Worm (Caenorhabditis elegans) whole organism, late embryonic: ENCODE measurements around the gene tag-196.

Experiments used
- F13H6.1 ChIP-seq: sonication (generic microtip); optimal IDR thresholded peaks from 2 replicates; lab custom pipeline; 2016; ENCODE audit warnings: missing genetic modification characterization, missing compliant biosample characterization
- K02D7.2 ChIP-seq: sonication (generic microtip); optimal IDR thresholded peaks from 2 replicates; lab custom pipeline; 2017; ENCODE audit warnings: mild to moderate bottlenecking, missing genetic modification characterization, missing compliant biosample characterization
- hlh-13 ChIP-seq: fragments of 200-800 bp; sonication (Bioruptor generic); optimal IDR thresholded peaks from 2 replicates; lab custom pipeline; 2018; ENCODE audit warnings: mild to moderate bottlenecking, missing genetic modification characterization, missing compliant biosample characterization
- hlh-8 ChIP-seq: sonication (generic microtip); optimal IDR thresholded peaks from 2 replicates; lab custom pipeline; 2016; ENCODE audit warnings: missing genotype, missing genetic modification characterization, missing compliant biosample characterization

ce11 chrV:8565075-8565474 lies 29.6 kb upstream of the tag-196 start, which contains the start of gene F25G6.8:
- TF ChIP-seq hlh-13 (GFP tag; lab: Kevin White, UChicago) (no peak), F13H6.1 (tag; lab: Kevin White, UChicago) (no peak), K02D7.2 (no peak), hlh-8 (tag; lab: Kevin White, UChicago) (no peak)
